Worm (Caenorhabditis elegans) whole organism, L2 larva: Measurements from ENCODE around the gene clec-82.
A peak's percentile ranks its signal among the peaks of the same experiment; 100 is the strongest.

Source experiments
- C34F6.9 ChIP-seq: fragments of 150-350 bp; optimal IDR thresholded peaks from 2 replicates; lab custom pipeline; 2014; ENCODE audit warnings: missing biosample characterization, missing genetic modification characterization
- R02D3.7 ChIP-seq: fragments of 150-350 bp; optimal IDR thresholded peaks from 2 replicates; lab custom pipeline; 2014; ENCODE audit warnings: missing biosample characterization, missing genetic modification characterization
- Y55F3AM.14 ChIP-seq: fragments of 200-800 bp; sonication (Bioruptor generic); optimal IDR thresholded peaks from 2 replicates; lab custom pipeline; 2018; ENCODE audit warnings: mild to moderate bottlenecking, missing genetic modification characterization, missing compliant biosample characterization
- ZK546.5 ChIP-seq: sonication (generic microtip); optimal IDR thresholded peaks from 2 replicates; lab custom pipeline; 2017; ENCODE audit warnings: missing biosample characterization, missing genetic modification characterization
- aly-2 ChIP-seq: fragments of 150-350 bp; optimal IDR thresholded peaks from 2 replicates; lab custom pipeline; 2014; ENCODE audit warnings: missing biosample characterization, missing genetic modification characterization
- ceh-16 ChIP-seq: fragments of 150-350 bp; optimal IDR thresholded peaks from 2 replicates; lab custom pipeline; 2014; ENCODE audit warnings: missing biosample characterization, missing genetic modification characterization
- ceh-82 ChIP-seq: fragments of 150-350 bp; optimal IDR thresholded peaks from 2 replicates; lab custom pipeline; 2014; ENCODE audit warnings: missing biosample characterization, missing genetic modification characterization
- crh-2 ChIP-seq: sonication (generic microtip); optimal IDR thresholded peaks from 2 replicates; lab custom pipeline; 2017; ENCODE audit warnings: missing biosample characterization, missing genetic modification characterization
- egl-27 ChIP-seq: sonication (generic microtip); optimal IDR thresholded peaks from 3 replicates; lab custom pipeline; 2017; ENCODE audit warnings: missing biosample characterization, missing genetic modification reagents, missing genetic modification characterization
- elt-1 ChIP-seq: fragments of 150-350 bp; optimal IDR thresholded peaks from 2 replicates; lab custom pipeline; 2014; ENCODE audit warnings: missing biosample characterization, missing genetic modification characterization
- elt-3 ChIP-seq: sonication (generic microtip); optimal IDR thresholded peaks from 2 replicates; lab custom pipeline; 2017; ENCODE audit warnings: missing biosample characterization, missing genetic modification characterization
- fos-1 ChIP-seq: fragments of 150-350 bp; optimal IDR thresholded peaks from 2 replicates; lab custom pipeline; 2014; ENCODE audit warnings: missing biosample characterization, missing genetic modification characterization
- gmeb-1 ChIP-seq: fragments of 150-350 bp; optimal IDR thresholded peaks from 2 replicates; lab custom pipeline; 2014; ENCODE audit warnings: missing biosample characterization, missing genetic modification characterization
- lin-11 ChIP-seq: fragments of 150-350 bp; sonication (generic microtip); optimal IDR thresholded peaks from 2 replicates; lab custom pipeline; 2014; ENCODE audit warnings: missing biosample characterization, missing genetic modification characterization, inconsistent platforms, mixed read lengths
- lin-13 ChIP-seq: fragments of 150-350 bp; optimal IDR thresholded peaks from 2 replicates; lab custom pipeline; 2014; ENCODE audit warnings: missing biosample characterization, missing genetic modification reagents, missing genetic modification characterization
- lin-39 ChIP-seq: fragments of 150-350 bp; optimal IDR thresholded peaks from 2 replicates; lab custom pipeline; 2014; ENCODE audit warnings: missing biosample characterization, missing genetic modification reagents, missing genetic modification characterization
- lsy-2 ChIP-seq, 2 experiments: fragments of 150-350 bp in 1 of 2; sonication (generic microtip) in 1 of 2; optimal IDR thresholded peaks; 2 replicates each; lab custom pipeline; 2014 to 2017; ENCODE audit warnings: missing biosample characterization in 2 of 2, missing genetic modification characterization in 2 of 2
- mbf-1 ChIP-seq: sonication (generic microtip); optimal IDR thresholded peaks from 2 replicates; lab custom pipeline; 2017; ENCODE audit warnings: missing biosample characterization, missing genetic modification characterization
- mdl-1 ChIP-seq, 2 experiments: fragments of 150-350 bp in 1 of 2; sonication (generic microtip) in 1 of 2; optimal IDR thresholded peaks; 2 replicates each; lab custom pipeline; 2017; ENCODE audit warnings: missing biosample characterization in 2 of 2, missing genetic modification characterization in 2 of 2
- nhr-10 ChIP-seq: sonication (generic microtip); optimal IDR thresholded peaks from 2 replicates; lab custom pipeline; 2017; ENCODE audit warnings: missing biosample characterization, missing genetic modification characterization
- nhr-11 ChIP-seq: fragments of 150-350 bp; optimal IDR thresholded peaks from 2 replicates; lab custom pipeline; 2014; ENCODE audit warnings: missing biosample characterization, missing genetic modification characterization
- nhr-12 ChIP-seq: fragments of 150-350 bp; optimal IDR thresholded peaks from 2 replicates; lab custom pipeline; 2014; ENCODE audit warnings: missing biosample characterization, missing genetic modification characterization
- nhr-129 ChIP-seq: fragments of 150-350 bp; optimal IDR thresholded peaks from 2 replicates; lab custom pipeline; 2014; ENCODE audit warnings: missing biosample characterization, missing genetic modification characterization
- nhr-23 ChIP-seq: fragments of 150-350 bp; optimal IDR thresholded peaks from 2 replicates; lab custom pipeline; 2014; ENCODE audit warnings: missing biosample characterization, missing genetic modification reagents, missing genetic modification characterization
- nhr-237 ChIP-seq: fragments of 150-350 bp; optimal IDR thresholded peaks from 2 replicates; lab custom pipeline; 2014; ENCODE audit warnings: missing biosample characterization, missing genetic modification characterization
- nhr-6 ChIP-seq: fragments of 150-350 bp; optimal IDR thresholded peaks from 2 replicates; lab custom pipeline; 2014; ENCODE audit warnings: missing biosample characterization, missing genetic modification characterization
- nhr-77 ChIP-seq: fragments of 150-350 bp; optimal IDR thresholded peaks from 2 replicates; lab custom pipeline; 2014; ENCODE audit warnings: missing biosample characterization, missing genetic modification characterization
- peb-1 ChIP-seq: fragments of 150-350 bp; optimal IDR thresholded peaks from 2 replicates; lab custom pipeline; 2014; ENCODE audit warnings: missing biosample characterization, missing genetic modification characterization
- sem-4 ChIP-seq: fragments of 150-350 bp; optimal IDR thresholded peaks from 2 replicates; lab custom pipeline; 2014; ENCODE audit warnings: missing biosample characterization, missing genetic modification reagents, missing genetic modification characterization
- sma-3 ChIP-seq: sonication (generic microtip); optimal IDR thresholded peaks from 2 replicates; lab custom pipeline; 2016; ENCODE audit warnings: missing genetic modification reagents, missing genetic modification characterization, missing compliant biosample characterization
- sma-9 ChIP-seq, 2 experiments: fragments of 150-350 bp in 1 of 2; sonication (generic microtip) in 1 of 2; optimal IDR thresholded peaks; 2 replicates each; lab custom pipeline; 2014 to 2016; ENCODE audit warnings: missing genetic modification characterization in 2 of 2, mild to moderate bottlenecking in 1 of 2, missing biosample characterization in 1 of 2, missing compliant biosample characterization in 1 of 2, missing genetic modification reagents in 1 of 2, moderate library complexity in 1 of 2
- unc-55 ChIP-seq: fragments of 150-350 bp; sonication (generic microtip); optimal IDR thresholded peaks from 3 replicates; lab custom pipeline; 2014; ENCODE audit warnings: missing biosample characterization, missing genetic modification reagents, missing genetic modification characterization
- unc-62 ChIP-seq: fragments of 150-350 bp; optimal IDR thresholded peaks from 2 replicates; lab custom pipeline; 2014; ENCODE audit warnings: missing biosample characterization, missing genetic modification reagents, missing genetic modification characterization
- zag-1 ChIP-seq: fragments of 150-350 bp; optimal IDR thresholded peaks from 2 replicates; lab custom pipeline; 2014; ENCODE audit warnings: missing biosample characterization, missing genetic modification characterization
- ztf-1 ChIP-seq: fragments of 200-800 bp; sonication (Bioruptor generic); conservative IDR thresholded peaks from 2 replicates; pipeline ENCODE4 v1.3.6; 2022; ENCODE audit warnings: missing genetic modification characterization, missing compliant biosample characterization
- ztf-11 ChIP-seq: sonication (generic microtip); optimal IDR thresholded peaks from 2 replicates; lab custom pipeline; 2017; ENCODE audit warnings: missing biosample characterization, missing genetic modification characterization
- ztf-4 ChIP-seq: fragments of 150-350 bp; optimal IDR thresholded peaks from 2 replicates; lab custom pipeline; 2014; ENCODE audit warnings: missing biosample characterization, missing genetic modification characterization

clec-82 gene

DNA sequence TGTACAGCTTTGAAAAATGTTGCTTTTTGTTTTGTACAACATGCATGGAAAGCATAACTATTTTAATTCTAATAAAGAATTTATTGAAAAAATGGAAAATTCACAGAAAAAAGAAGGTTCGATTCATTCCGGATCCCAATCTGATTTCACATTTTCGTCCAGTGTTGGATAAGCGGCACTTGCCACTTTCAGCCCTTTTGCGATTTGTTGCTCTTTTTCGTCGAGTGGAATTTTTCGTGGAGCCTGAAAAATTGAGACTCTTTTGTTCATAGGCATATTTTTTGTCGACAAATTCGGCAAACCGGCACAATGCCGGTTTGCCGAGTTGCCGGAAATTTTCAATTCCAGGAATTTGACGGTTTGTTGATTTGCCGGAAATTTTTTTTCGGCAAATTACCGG, 16.2 kb downstream of the clec-82 start:
- TF ChIP-seq ztf-1 = no peak
- no peak for TF ChIP-seq unc-55 (GFP tag; lab: Kevin White, UChicago)
- no peak for TF ChIP-seq nhr-237 (tag; lab: Kevin White, UChicago)
- no peak for TF ChIP-seq ceh-16 (tag; lab: Kevin White, UChicago)
- TF ChIP-seq ztf-11 (tag; lab: Kevin White, UChicago) = no peak
- no peak for TF ChIP-seq egl-27
- TF ChIP-seq mdl-1 (tag; optimal IDR thresholded peaks at IDR 0.05; lab: Kevin White, UChicago) = no peak
- TF ChIP-seq lin-13 (GFP tag; lab: Kevin White, UChicago) = no peak
- TF ChIP-seq mbf-1 = no peak
- TF ChIP-seq sma-9 (GFP tag; optimal IDR thresholded peaks at IDR 0.05; lab: Kevin White, UChicago) = no peak
- no peak for TF ChIP-seq sma-9 (tag; optimal IDR thresholded peaks at IDR 0.05; lab: Kevin White, UChicago)
- TF ChIP-seq nhr-12 = no peak
- TF ChIP-seq nhr-129 (tag; lab: Kevin White, UChicago) = no peak
- TF ChIP-seq elt-3 (tag; lab: Kevin White, UChicago) = no peak
- no peak for TF ChIP-seq ztf-4 (tag; lab: Kevin White, UChicago)
- TF ChIP-seq Y55F3AM.14 (GFP tag; lab: Kevin White, UChicago) = no peak
- no peak for TF ChIP-seq R02D3.7 (tag; lab: Kevin White, UChicago)
- no peak for TF ChIP-seq C34F6.9 (tag; lab: Kevin White, UChicago)
- no peak for TF ChIP-seq nhr-23
- TF ChIP-seq, all 48 proteins: peak for 0

DNA sequence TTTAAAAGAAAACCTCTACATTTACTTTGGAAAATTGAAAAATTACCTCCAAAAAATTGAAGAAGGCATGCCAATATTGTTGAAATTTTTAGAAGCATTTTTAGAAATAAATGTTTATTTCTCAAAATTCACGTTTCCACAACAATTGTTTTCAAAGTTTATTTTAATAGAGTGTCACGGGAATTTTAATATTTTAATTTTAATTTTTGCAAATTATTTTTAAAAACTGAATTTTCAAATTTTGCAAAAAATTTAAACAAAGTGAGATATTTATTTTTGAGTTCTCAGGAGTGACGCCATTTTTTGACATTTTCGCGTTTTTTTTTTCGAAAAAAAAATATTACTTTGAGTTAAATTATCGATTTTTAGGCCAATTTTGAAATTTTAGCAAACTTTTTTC, 17.7 kb downstream of the clec-82 start, which contains the start of gene Y54G2A.49:
TSS of gene Y54G2A.49 (minus strand) at position 101 of the 400 bp plus-strand sequence.
- no peak for TF ChIP-seq ZK546.5 (tag; lab: Kevin White, UChicago)
- TF ChIP-seq, all 48 proteins: peak for 0

DNA sequence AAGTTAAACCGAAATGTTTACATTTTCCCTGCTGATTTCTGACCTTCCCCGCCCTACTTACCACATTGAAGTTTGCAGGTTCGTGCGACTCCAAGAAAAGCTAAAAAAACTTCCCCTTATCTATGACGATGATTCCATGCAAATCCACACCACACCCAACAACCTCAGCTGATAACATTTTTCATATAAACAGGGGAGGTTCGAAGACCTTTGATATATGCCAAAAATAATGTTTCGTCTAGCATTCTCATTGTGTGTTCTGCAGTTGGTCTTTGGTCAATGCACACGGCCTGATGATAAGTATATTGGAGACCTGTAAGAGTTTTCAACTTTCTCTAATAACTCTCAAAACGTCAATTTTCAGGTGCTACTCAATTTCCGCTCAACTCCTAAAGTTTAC, 18.7 kb downstream of the clec-82 start:
- TF ChIP-seq nhr-6 (tag; lab: Kevin White, UChicago) = no peak
- TF ChIP-seq fos-1 = peak; percentile 8

DNA sequence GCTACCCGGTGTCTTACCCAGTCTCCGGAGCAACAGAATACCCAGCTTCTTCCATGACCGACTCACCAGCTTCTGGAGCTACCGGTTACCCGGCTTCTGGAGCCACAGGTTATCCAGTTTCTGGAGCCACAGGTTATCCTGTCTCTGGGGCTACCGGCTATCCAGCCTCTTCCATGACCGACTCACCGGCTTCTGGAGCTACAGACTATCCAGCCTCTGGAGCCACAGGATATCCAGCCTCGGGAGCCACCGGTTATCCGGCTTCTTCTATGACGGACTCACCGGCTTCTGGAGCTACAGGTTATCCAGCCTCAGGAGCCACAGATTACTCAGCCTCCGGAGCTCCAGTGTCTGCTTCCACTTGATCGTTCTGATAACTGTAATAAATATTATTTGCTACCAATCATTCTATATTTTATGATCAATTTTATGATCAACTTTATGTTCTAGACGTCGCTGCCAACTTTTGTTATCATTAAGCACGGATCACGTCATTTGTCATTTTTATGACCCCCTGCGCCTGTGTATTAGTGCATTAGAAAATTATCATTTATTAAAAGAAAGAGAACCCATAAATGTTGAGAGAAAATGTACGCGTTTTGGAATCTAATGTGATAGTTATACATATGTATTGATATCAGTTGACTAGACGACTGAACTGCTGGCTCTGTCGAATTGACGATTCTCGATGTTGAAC, 19.7 kb downstream of the clec-82 start:
- peak; percentile 78 for TF ChIP-seq sma-9 (GFP tag; optimal IDR thresholded peaks at IDR 0.05; lab: Kevin White, UChicago)
- TF ChIP-seq sma-9 (tag; optimal IDR thresholded peaks at IDR 0.05; lab: Kevin White, UChicago) = no peak
- no peak for TF ChIP-seq zag-1 (tag; lab: Kevin White, UChicago)
- no peak for TF ChIP-seq egl-27
- TF ChIP-seq Y55F3AM.14 (GFP tag; lab: Kevin White, UChicago) = no peak
- TF ChIP-seq ztf-11 (tag; lab: Kevin White, UChicago) = no peak
- TF ChIP-seq elt-1 (tag; lab: Kevin White, UChicago) = no peak
- peak; percentile 3 for TF ChIP-seq gmeb-1 (tag; lab: Kevin White, UChicago)
- no peak for TF ChIP-seq C34F6.9 (tag; lab: Kevin White, UChicago)
- TF ChIP-seq unc-55 (GFP tag; lab: Kevin White, UChicago) = no peak
- no peak for TF ChIP-seq nhr-11
- no peak for TF ChIP-seq peb-1 (tag; lab: Kevin White, UChicago)
- TF ChIP-seq nhr-6 (tag; lab: Kevin White, UChicago) = no peak
- TF ChIP-seq nhr-12 = no peak
- no peak for TF ChIP-seq ceh-82 (tag; lab: Kevin White, UChicago)
- TF ChIP-seq sem-4 (tag; lab: Kevin White, UChicago) = no peak
- no peak for TF ChIP-seq ztf-4 (tag; lab: Kevin White, UChicago)
- no peak for TF ChIP-seq sma-3 (GFP tag; lab: Kevin White, UChicago)
- no peak for TF ChIP-seq nhr-77 (tag; lab: Kevin White, UChicago)
- TF ChIP-seq nhr-129 (tag; lab: Kevin White, UChicago) = no peak
- no peak for TF ChIP-seq lsy-2 (tag; optimal IDR thresholded peaks at IDR 0.05; lab: Kevin White, UChicago)
- no peak for TF ChIP-seq unc-62
- TF ChIP-seq lin-11 = no peak
- TF ChIP-seq fos-1 = peak; percentile 70
- no peak for TF ChIP-seq nhr-10
- no peak for TF ChIP-seq lin-39 (tag; lab: Kevin White, UChicago)
- no peak for TF ChIP-seq aly-2 (tag; lab: Kevin White, UChicago)
- TF ChIP-seq crh-2 (tag; lab: Kevin White, UChicago) = peak; percentile 60
- no peak for TF ChIP-seq ZK546.5 (tag; lab: Kevin White, UChicago)
